Worm (Caenorhabditis elegans) whole organism, L2 larva: Measurements from ENCODE around the gene Y53F4B.1.

ENCODE experiments used
- C34F6.9 ChIP-seq: fragments of 150-350 bp; optimal IDR thresholded peaks from 2 replicates; lab custom pipeline; 2014; ENCODE audit warnings: missing biosample characterization, missing genetic modification characterization
- F13H6.1 ChIP-seq: sonication (generic microtip); optimal IDR thresholded peaks from 2 replicates; lab custom pipeline; 2016; ENCODE audit warnings: missing genetic modification characterization, missing compliant biosample characterization
- R02D3.7 ChIP-seq: fragments of 150-350 bp; optimal IDR thresholded peaks from 2 replicates; lab custom pipeline; 2014; ENCODE audit warnings: missing biosample characterization, missing genetic modification characterization
- Y55F3AM.14 ChIP-seq: fragments of 200-800 bp; sonication (Bioruptor generic); optimal IDR thresholded peaks from 2 replicates; lab custom pipeline; 2018; ENCODE audit warnings: mild to moderate bottlenecking, missing genetic modification characterization, missing compliant biosample characterization
- blmp-1 ChIP-seq: sonication (generic microtip); optimal IDR thresholded peaks from 2 replicates; lab custom pipeline; 2017; ENCODE audit warnings: missing genetic modification characterization, mild to moderate bottlenecking, missing compliant biosample characterization, antibody characterized with exemption, moderate library complexity; ENCODE audit not compliant: insufficient read depth
- ceh-82 ChIP-seq: fragments of 150-350 bp; optimal IDR thresholded peaks from 2 replicates; lab custom pipeline; 2014; ENCODE audit warnings: missing biosample characterization, missing genetic modification characterization
- fos-1 ChIP-seq: fragments of 150-350 bp; optimal IDR thresholded peaks from 2 replicates; lab custom pipeline; 2014; ENCODE audit warnings: missing biosample characterization, missing genetic modification characterization
- gmeb-1 ChIP-seq: fragments of 150-350 bp; optimal IDR thresholded peaks from 2 replicates; lab custom pipeline; 2014; ENCODE audit warnings: missing biosample characterization, missing genetic modification characterization
- mab-5 ChIP-seq: fragments of 150-350 bp; optimal IDR thresholded peaks from 2 replicates; lab custom pipeline; 2014; ENCODE audit warnings: missing biosample characterization, missing genetic modification characterization
- mdl-1 ChIP-seq, 2 experiments: fragments of 150-350 bp in 1 of 2; sonication (generic microtip) in 1 of 2; optimal IDR thresholded peaks; 2 replicates each; lab custom pipeline; 2017; ENCODE audit warnings: missing biosample characterization in 2 of 2, missing genetic modification characterization in 2 of 2
- nhr-10 ChIP-seq: sonication (generic microtip); optimal IDR thresholded peaks from 2 replicates; lab custom pipeline; 2017; ENCODE audit warnings: missing biosample characterization, missing genetic modification characterization
- nhr-21 ChIP-seq: fragments of 150-350 bp; optimal IDR thresholded peaks from 2 replicates; lab custom pipeline; 2014; ENCODE audit warnings: missing biosample characterization, missing genetic modification characterization
- nhr-25 ChIP-seq: fragments of 150-350 bp; sonication (generic microtip); optimal IDR thresholded peaks from 3 replicates; lab custom pipeline; 2014; ENCODE audit warnings: missing biosample characterization, missing genetic modification characterization
- nhr-6 ChIP-seq: fragments of 150-350 bp; optimal IDR thresholded peaks from 2 replicates; lab custom pipeline; 2014; ENCODE audit warnings: missing biosample characterization, missing genetic modification characterization
- nhr-77 ChIP-seq: fragments of 150-350 bp; optimal IDR thresholded peaks from 2 replicates; lab custom pipeline; 2014; ENCODE audit warnings: missing biosample characterization, missing genetic modification characterization
- sem-4 ChIP-seq: fragments of 150-350 bp; optimal IDR thresholded peaks from 2 replicates; lab custom pipeline; 2014; ENCODE audit warnings: missing biosample characterization, missing genetic modification reagents, missing genetic modification characterization
- sma-3 ChIP-seq: sonication (generic microtip); optimal IDR thresholded peaks from 2 replicates; lab custom pipeline; 2016; ENCODE audit warnings: missing genetic modification reagents, missing genetic modification characterization, missing compliant biosample characterization
- sma-9 ChIP-seq, 2 experiments: fragments of 150-350 bp in 1 of 2; sonication (generic microtip) in 1 of 2; optimal IDR thresholded peaks; 2 replicates each; lab custom pipeline; 2014 to 2016; ENCODE audit warnings: missing genetic modification characterization in 2 of 2, mild to moderate bottlenecking in 1 of 2, missing biosample characterization in 1 of 2, missing compliant biosample characterization in 1 of 2, missing genetic modification reagents in 1 of 2, moderate library complexity in 1 of 2
- snpc-4 ChIP-seq: fragments of 150-350 bp; optimal IDR thresholded peaks from 2 replicates; lab custom pipeline; 2014; ENCODE audit warnings: missing biosample characterization, missing genetic modification characterization
- unc-39 ChIP-seq: fragments of 150-350 bp; optimal IDR thresholded peaks from 2 replicates; lab custom pipeline; 2014; ENCODE audit warnings: missing biosample characterization, missing genetic modification characterization
- unc-55 ChIP-seq: fragments of 150-350 bp; sonication (generic microtip); optimal IDR thresholded peaks from 3 replicates; lab custom pipeline; 2014; ENCODE audit warnings: missing biosample characterization, missing genetic modification reagents, missing genetic modification characterization
- zag-1 ChIP-seq: fragments of 150-350 bp; optimal IDR thresholded peaks from 2 replicates; lab custom pipeline; 2014; ENCODE audit warnings: missing biosample characterization, missing genetic modification characterization
- ztf-1 ChIP-seq: fragments of 200-800 bp; sonication (Bioruptor generic); conservative IDR thresholded peaks from 2 replicates; pipeline ENCODE4 v1.3.6; 2022; ENCODE audit warnings: missing genetic modification characterization, missing compliant biosample characterization

Gene Y53F4B.1

ce11 chrII:14959273-14959672, 1.3 kb upstream of the Y53F4B.1 start:
- TF ChIP-seq nhr-25 (no peak), fos-1 (tag; lab: Kevin White, UChicago) (peak; percentile 89), sma-9 (GFP tag; optimal IDR thresholded peaks at IDR 0.05; lab: Kevin White, UChicago) (no peak), sma-9 (tag; optimal IDR thresholded peaks at IDR 0.05; lab: Kevin White, UChicago) (no peak), gmeb-1 (no peak), unc-39 (tag; lab: Kevin White, UChicago) (no peak), snpc-4 (tag; lab: Kevin White, UChicago) (no peak)

- TF ChIP-seq nhr-6 (tag; lab: Kevin White, UChicago) (no peak), snpc-4 (tag; lab: Kevin White, UChicago) (no peak), nhr-77 (tag; lab: Kevin White, UChicago) (no peak), mab-5 (tag; lab: Kevin White, UChicago) (no peak), sem-4 (tag; lab: Kevin White, UChicago) (no peak)
- TF ChIP-seq, all 48 proteins: peak for 0
Observed at ce11 chrII:14952464-14953064, 5.4 kb downstream of the Y53F4B.1 start.

- TF ChIP-seq unc-55 (peak; percentile 14), ztf-1 (GFP tag; lab: Robert Waterston, UW) (no peak)
- TF ChIP-seq, all 48 proteins: peak for 1
Observed at ce11 chrII:14946545-14946944, 11.5 kb downstream of the Y53F4B.1 start.

DNA sequence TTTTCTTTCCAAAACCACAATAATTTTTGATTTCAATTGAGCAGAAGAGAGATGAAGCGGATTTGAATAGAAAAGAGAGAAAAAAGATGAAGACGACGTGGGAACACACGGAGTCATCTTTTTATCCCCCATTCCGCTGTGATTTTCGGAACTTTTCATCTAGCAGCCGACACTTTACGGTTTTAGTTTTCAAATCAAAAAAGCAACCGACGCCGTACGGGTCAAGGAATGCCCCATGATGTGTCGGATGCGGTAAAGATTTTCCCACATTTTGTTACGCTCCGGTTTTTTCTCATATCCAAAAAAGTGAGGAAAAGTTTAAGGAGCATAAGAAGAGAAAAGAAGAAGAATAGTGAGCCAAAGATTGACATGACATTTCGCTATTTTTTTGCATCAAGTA, 12.5 kb downstream of the Y53F4B.1 start:
- TF ChIP-seq snpc-4 (tag; lab: Kevin White, UChicago) (peak; percentile 76), blmp-1 (tag; lab: Kevin White, UChicago) (no peak)
- TF ChIP-seq, all 48 proteins: peak for 1

- no peak for TF ChIP-seq unc-55
- no peak for TF ChIP-seq sma-3 (GFP tag; lab: Kevin White, UChicago)
- no peak for TF ChIP-seq nhr-25
- TF ChIP-seq gmeb-1 = no peak
- TF ChIP-seq sem-4 (tag; lab: Kevin White, UChicago) = no peak
- no peak for TF ChIP-seq snpc-4 (tag; lab: Kevin White, UChicago)
- TF ChIP-seq, all 48 proteins: peak for 0
Observed at ce11 chrII:14940980-14941379, 17.0 kb downstream of the Y53F4B.1 start.

- no peak for TF ChIP-seq nhr-10 (tag; lab: Kevin White, UChicago)
- no peak for TF ChIP-seq ztf-1 (GFP tag; lab: Robert Waterston, UW)
- no peak for TF ChIP-seq sma-9 (GFP tag; optimal IDR thresholded peaks at IDR 0.05; lab: Kevin White, UChicago)
- no peak for TF ChIP-seq sma-9 (tag; optimal IDR thresholded peaks at IDR 0.05; lab: Kevin White, UChicago)
- TF ChIP-seq F13H6.1 (tag; lab: Kevin White, UChicago) = no peak
- TF ChIP-seq fos-1 (tag; lab: Kevin White, UChicago) = no peak
- no peak for TF ChIP-seq mdl-1 (tag; optimal IDR thresholded peaks at IDR 0.05; lab: Kevin White, UChicago)
- no peak for TF ChIP-seq snpc-4 (tag; lab: Kevin White, UChicago)
- no peak for TF ChIP-seq unc-55
- TF ChIP-seq zag-1 (tag; lab: Kevin White, UChicago) = no peak
- no peak for TF ChIP-seq nhr-21 (tag; lab: Kevin White, UChicago)
- TF ChIP-seq mab-5 (tag; lab: Kevin White, UChicago) = no peak
- no peak for TF ChIP-seq Y55F3AM.14 (GFP tag; lab: Kevin White, UChicago)
- TF ChIP-seq R02D3.7 (tag; lab: Kevin White, UChicago) = no peak
- no peak for TF ChIP-seq nhr-25
- TF ChIP-seq ceh-82 (tag; lab: Kevin White, UChicago) = no peak
- no peak for TF ChIP-seq gmeb-1
Observed at ce11 chrII:14940325-14940724, 17.7 kb downstream of the Y53F4B.1 start.

- TF ChIP-seq C34F6.9 (tag; lab: Kevin White, UChicago) (peak; percentile 2), sma-9 (GFP tag; optimal IDR thresholded peaks at IDR 0.05; lab: Kevin White, UChicago) (peak; percentile 63), sma-9 (tag; optimal IDR thresholded peaks at IDR 0.05; lab: Kevin White, UChicago) (no peak), nhr-6 (tag; lab: Kevin White, UChicago) (no peak)
- TF ChIP-seq, all 48 proteins: peak for 2
Observed at ce11 chrII:14938319-14938718, 19.7 kb downstream of the Y53F4B.1 start.
